ENCODE assay signal across 2 worm cellular contexts in the genomic region with DNA sequence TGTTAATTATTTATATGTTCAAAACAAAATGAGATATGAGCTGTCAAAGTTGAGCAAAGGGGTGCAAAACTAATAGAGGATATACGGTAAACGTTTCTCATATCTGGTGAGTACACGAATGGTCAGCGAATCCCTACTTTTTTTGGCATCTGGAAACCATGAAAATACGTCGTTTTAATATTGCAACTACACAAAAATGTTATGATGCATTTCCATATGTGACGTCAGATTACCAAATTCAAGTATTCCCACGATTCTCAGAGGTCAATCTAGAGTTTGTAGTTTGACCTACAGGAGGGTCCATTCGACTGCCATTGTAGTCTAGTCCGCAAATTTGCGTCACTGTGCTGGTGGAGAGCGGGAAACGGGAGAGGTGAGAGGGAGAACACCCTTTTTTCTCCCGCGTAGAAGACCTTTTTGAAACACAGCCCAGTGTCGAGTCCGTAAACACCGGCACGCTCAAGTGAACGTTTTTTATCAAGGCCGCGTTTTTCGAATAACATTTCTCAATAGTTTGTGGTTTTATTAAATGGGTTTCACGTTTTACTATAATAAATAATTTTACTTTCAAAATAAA.
TF ChIP-seq lines count a peak whose summit lies in the region.

No protein-coding gene starts in this region.

TF ChIP-seq in whole organism, L1 larva, 84 proteins besides CTCF, POLR2A, EP300 and RAD21 (continued from another document):
- TF ChIP-seq unc-30 (tag; optimal IDR thresholded peaks at IDR 0.05; lab: Kevin White, UChicago) (no peak), zip-4 (GFP tag; optimal IDR thresholded peaks at IDR 0.05; lab: Kevin White, UChicago) (no peak), fkh-10 (GFP tag; optimal IDR thresholded peaks at IDR 0.05; lab: Kevin White, UChicago) (no peak), hlh-17 (GFP tag; optimal IDR thresholded peaks at IDR 0.05; lab: Kevin White, UChicago; ENCODE audit: borderline replicate concordance) (no peak), elt-2 (tag; optimal IDR thresholded peaks at IDR 0.05; lab: Kevin White, UChicago) (no peak), egl-13 (tag; optimal IDR thresholded peaks at IDR 0.05; lab: Kevin White, UChicago) (no peak), fos-1 (tag; optimal IDR thresholded peaks at IDR 0.05; lab: Kevin White, UChicago) (no peak), snu-23 (GFP tag; optimal IDR thresholded peaks at IDR 0.05; lab: Kevin White, UChicago) (peak; percentile 52), lir-3 (tag; optimal IDR thresholded peaks at IDR 0.05; lab: Kevin White, UChicago; ENCODE audit: poor library complexity) (no peak), sptf-1 (tag; optimal IDR thresholded peaks at IDR 0.05; lab: Kevin White, UChicago) (no peak), isw-1 (GFP tag; IDR thresholded peaks at IDR 0.05; lab: Robert Waterston, UW) (no peak), xbp-1 (tag; optimal IDR thresholded peaks at IDR 0.05; lab: Kevin White, UChicago) (no peak), ceh-8 (GFP tag; optimal IDR thresholded peaks at IDR 0.05; lab: Kevin White, UChicago) (no peak), nhr-76 (tag; optimal IDR thresholded peaks at IDR 0.05; lab: Kevin White, UChicago) (no peak), mab-9 (GFP tag; IDR thresholded peaks at IDR 0.05; lab: Robert Waterston, UW) (no peak), C04F5.9 (tag; optimal IDR thresholded peaks at IDR 0.05; lab: Kevin White, UChicago) (no peak), mef-2 (tag; optimal IDR thresholded peaks at IDR 0.05; lab: Kevin White, UChicago) (no peak), hlh-4 (tag; optimal IDR thresholded peaks at IDR 0.05; lab: Kevin White, UChicago) (no peak), nhr-77 (tag; optimal IDR thresholded peaks at IDR 0.05; lab: Kevin White, UChicago) (no peak), nhr-28 (tag; optimal IDR thresholded peaks at IDR 0.05; lab: Kevin White, UChicago) (no peak), unc-130 (tag; optimal IDR thresholded peaks at IDR 0.05; lab: Kevin White, UChicago) (no peak), dpl-1 (GFP tag; optimal IDR thresholded peaks at IDR 0.05; lab: Kevin White, UChicago) (peak; percentile 69 to 82 (median 77)), ets-5 (GFP tag; IDR thresholded peaks at IDR 0.05; lab: Robert Waterston, UW) (no peak), lin-13 (GFP tag; optimal IDR thresholded peaks at IDR 0.05; lab: Kevin White, UChicago) (no peak), ceh-82 (tag; optimal IDR thresholded peaks at IDR 0.05; lab: Kevin White, UChicago) (no peak), unc-62 (GFP tag; optimal IDR thresholded peaks at IDR 0.05; lab: Kevin White, UChicago) (no peak), pag-3 (tag; optimal IDR thresholded peaks at IDR 0.05; lab: Kevin White, UChicago; ENCODE audit: borderline replicate concordance, insufficient read depth) (no peak), mdl-1 (tag; optimal IDR thresholded peaks at IDR 0.05; lab: Kevin White, UChicago) (peak in 1 of 2 experiments; percentile 22), nhr-71 (tag; optimal IDR thresholded peaks at IDR 0.05; lab: Kevin White, UChicago) (peak; percentile 40), egl-27 (tag; optimal IDR thresholded peaks at IDR 0.05; lab: Kevin White, UChicago) (no peak), unc-98 (GFP tag; IDR thresholded peaks at IDR 0.05; lab: Robert Waterston, UW) (no peak), lin-14 (GFP tag; optimal IDR thresholded peaks at IDR 0.05; lab: Kevin White, UChicago) (peak; percentile 73), nhr-19 (GFP tag; conservative IDR thresholded peaks at IDR 0.05; lab: Robert Waterston, UW) (peak; percentile 33), pqm-1 (tag; optimal IDR thresholded peaks at IDR 0.05; lab: Kevin White, UChicago) (no peak), C34B4.2 (tag; optimal IDR thresholded peaks at IDR 0.05; lab: Kevin White, UChicago) (no peak), hpl-2 (GFP tag; optimal IDR thresholded peaks at IDR 0.05; lab: Kevin White, UChicago) (no peak), fkh-4 (tag; optimal IDR thresholded peaks at IDR 0.05; lab: Kevin White, UChicago; ENCODE audit: borderline replicate concordance) (no peak), fkh-8 (tag; optimal IDR thresholded peaks at IDR 0.05; lab: Kevin White, UChicago) (no peak), blmp-1 (tag; optimal IDR thresholded peaks at IDR 0.05; lab: Kevin White, UChicago) (peak; percentile 67), nhr-20 (tag; optimal IDR thresholded peaks at IDR 0.05; lab: Kevin White, UChicago) (peak; percentile 81), jun-1 (tag; optimal IDR thresholded peaks at IDR 0.05; lab: Kevin White, UChicago) (no peak), nhr-85 (tag; lab: Kevin White, UChicago) (peak; percentile 41), efl-1 (optimal IDR thresholded peaks at IDR 0.05; lab: Kevin White, UChicago) (peak; percentile 75 to 94), efl-1 (GFP tag; optimal IDR thresholded peaks at IDR 0.05 in 1 of 2; lab: Kevin White, UChicago) (peak; percentile 76 to 97)

TF ChIP-seq in whole organism, young adult, 124 proteins besides CTCF, POLR2A, EP300 and RAD21 (continued from another document):
- TF ChIP-seq lsl-1 (GFP tag; optimal IDR thresholded peaks at IDR 0.05; lab: Kevin White, UChicago) (no peak), sea-2 (GFP tag; IDR thresholded peaks at IDR 0.05; lab: Robert Waterston, UW) (no peak), ztf-26 (tag; optimal IDR thresholded peaks at IDR 0.05; lab: Kevin White, UChicago) (no peak), rec-8 (tag; optimal IDR thresholded peaks at IDR 0.05; lab: Kevin White, UChicago) (no peak), zfh-2 (GFP tag; conservative IDR thresholded peaks at IDR 0.05; lab: Robert Waterston, UW) (no peak), madf-3 (GFP tag; IDR thresholded peaks at IDR 0.05; lab: Robert Waterston, UW) (0 out of 2 replicates have a peak, but pooled peaks have one; percentile 62), gei-17 (GFP tag; optimal IDR thresholded peaks at IDR 0.05; lab: Kevin White, UChicago) (no peak), ceh-91 (GFP tag; IDR thresholded peaks at IDR 0.05; lab: Robert Waterston, UW) (no peak), cebp-1 (GFP tag; IDR thresholded peaks at IDR 0.05; lab: Robert Waterston, UW) (no peak), cebp-1 (tag; optimal IDR thresholded peaks at IDR 0.05; lab: Kevin White, UChicago) (peak; percentile 45), D2030.7 (GFP tag; IDR thresholded peaks at IDR 0.05; lab: Robert Waterston, UW) (no peak), repo-1 (tag; optimal IDR thresholded peaks at IDR 0.05; lab: Kevin White, UChicago) (no peak), Y95B8A.8 (GFP tag; IDR thresholded peaks at IDR 0.05; lab: Robert Waterston, UW) (no peak), ztf-6 (GFP tag; IDR thresholded peaks at IDR 0.05; lab: Robert Waterston, UW) (no peak), fkh-3 (tag; optimal IDR thresholded peaks at IDR 0.05; lab: Kevin White, UChicago) (no peak), dpff-1 (tag; optimal IDR thresholded peaks at IDR 0.05; lab: Kevin White, UChicago) (no peak), F57A8.1 (GFP tag; optimal IDR thresholded peaks at IDR 0.05; lab: Kevin White, UChicago) (no peak), die-1 (tag; optimal IDR thresholded peaks at IDR 0.05; lab: Kevin White, UChicago) (no peak), aptf-3 (GFP tag; IDR thresholded peaks at IDR 0.05; lab: Robert Waterston, UW) (no peak), ztf-22 (GFP tag; optimal IDR thresholded peaks at IDR 0.05; lab: Kevin White, UChicago) (no peak), nhr-120 (GFP tag; IDR thresholded peaks at IDR 0.05; lab: Robert Waterston, UW) (no peak), lin-26 (GFP tag; IDR thresholded peaks at IDR 0.05; lab: Robert Waterston, UW) (no peak), ceh-100 (GFP tag; IDR thresholded peaks at IDR 0.05; lab: Robert Waterston, UW) (no peak), ekl-4 (GFP tag; IDR thresholded peaks at IDR 0.05; lab: Robert Waterston, UW) (no peak), cebp-2 (GFP tag; IDR thresholded peaks at IDR 0.05; lab: Robert Waterston, UW) (no peak), C17E4.6 (GFP tag; IDR thresholded peaks at IDR 0.05; lab: Robert Waterston, UW) (no peak), sdz-38 (tag; optimal IDR thresholded peaks at IDR 0.05; lab: Kevin White, UChicago) (no peak), egl-44 (GFP tag; IDR thresholded peaks at IDR 0.05; lab: Robert Waterston, UW) (no peak), lin-40 (tag; optimal IDR thresholded peaks at IDR 0.05; lab: Kevin White, UChicago) (no peak), lag-1 (GFP tag; IDR thresholded peaks at IDR 0.05; lab: Robert Waterston, UW) (no peak), ztf-28 (GFP tag; IDR thresholded peaks at IDR 0.05; lab: Robert Waterston, UW) (0 out of 2 replicates have a peak, but pooled peaks have one; percentile 39), pha-4 (tag; optimal IDR thresholded peaks at IDR 0.05; lab: Kevin White, UChicago) (no peak), lin-35 (GFP tag; optimal IDR thresholded peaks at IDR 0.05; lab: Kevin White, UChicago) (peak in 1 of 3 experiments; percentile 32), nfyb-1 (GFP tag; IDR thresholded peaks at IDR 0.05; lab: Robert Waterston, UW) (no peak), mes-4 (tag; optimal IDR thresholded peaks at IDR 0.05; lab: Kevin White, UChicago) (no peak), nhr-27 (tag; optimal IDR thresholded peaks at IDR 0.05; lab: Kevin White, UChicago) (no peak), tlf-1 (GFP tag; optimal IDR thresholded peaks at IDR 0.05; lab: Kevin White, UChicago) (no peak), hlh-12 (tag; optimal IDR thresholded peaks at IDR 0.05; lab: Kevin White, UChicago) (no peak), hrde-1 (tag; optimal IDR thresholded peaks at IDR 0.05; lab: Kevin White, UChicago; ENCODE audit: borderline replicate concordance) (no peak), B0035.1 (tag; optimal IDR thresholded peaks at IDR 0.05; lab: Kevin White, UChicago) (no peak), somi-1 (GFP tag; optimal IDR thresholded peaks at IDR 0.05; lab: Kevin White, UChicago) (no peak), hlh-26 (GFP tag; conservative IDR thresholded peaks at IDR 0.05; lab: Robert Waterston, UW) (no peak), dpl-1 (GFP tag; optimal IDR thresholded peaks at IDR 0.05; lab: Kevin White, UChicago) (peak; percentile 52), xnd-1 (tag; optimal IDR thresholded peaks at IDR 0.05; lab: Kevin White, UChicago) (peak; percentile 53), attf-3 (GFP tag; conservative IDR thresholded peaks at IDR 0.05; lab: Robert Waterston, UW) (no peak), athp-1 (tag; optimal IDR thresholded peaks at IDR 0.05; lab: Kevin White, UChicago) (no peak), ceh-58 (GFP tag; IDR thresholded peaks at IDR 0.05; lab: Robert Waterston, UW) (no peak), K11D2.4 (GFP tag; IDR thresholded peaks at IDR 0.05; lab: Robert Waterston, UW) (no peak), T26A5.8 (tag; optimal IDR thresholded peaks at IDR 0.05; lab: Kevin White, UChicago) (no peak), chd-7 (tag; optimal IDR thresholded peaks at IDR 0.05; lab: Kevin White, UChicago) (no peak), efl-1 (GFP tag; optimal IDR thresholded peaks at IDR 0.05; lab: Kevin White, UChicago) (peak; percentile 91), ztf-18 (tag; optimal IDR thresholded peaks at IDR 0.05; lab: Kevin White, UChicago) (no peak), akir-1 (GFP tag; optimal IDR thresholded peaks at IDR 0.05; lab: Kevin White, UChicago) (no peak), him-1 (tag; optimal IDR thresholded peaks at IDR 0.05; lab: Kevin White, UChicago) (no peak), hmg-1.2 (GFP tag; IDR thresholded peaks at IDR 0.05; lab: Robert Waterston, UW) (peak; percentile 40), sptf-2 (GFP tag; optimal IDR thresholded peaks at IDR 0.05; lab: Kevin White, UChicago) (no peak), aptf-2 (GFP tag; conservative IDR thresholded peaks at IDR 0.05; lab: Robert Waterston, UW) (0 out of 2 replicates have a peak, but pooled peaks have one; percentile 17), nhr-179 (tag; optimal IDR thresholded peaks at IDR 0.05; lab: Kevin White, UChicago) (no peak), ceh-40 (GFP tag; IDR thresholded peaks at IDR 0.05; lab: Robert Waterston, UW) (no peak), snpc-3.4 (tag; optimal IDR thresholded peaks at IDR 0.05; lab: Kevin White, UChicago) (peak; percentile 36), Y79H2A.3 (GFP tag; conservative IDR thresholded peaks at IDR 0.05; lab: Robert Waterston, UW) (no peak), zim-3 (tag; optimal IDR thresholded peaks at IDR 0.05; lab: Kevin White, UChicago) (no peak), nfya-2 (GFP tag; IDR thresholded peaks at IDR 0.05; lab: Robert Waterston, UW) (no peak), ama-1 (optimal IDR thresholded peaks at IDR 0.05; lab: Kevin White, UChicago) (no peak), ama-1 (GFP tag; optimal IDR thresholded peaks at IDR 0.05; lab: Kevin White, UChicago) (no peak), ccch-3 (GFP tag; optimal IDR thresholded peaks at IDR 0.05; lab: Kevin White, UChicago) (no peak), F37B4.10 (GFP tag; IDR thresholded peaks at IDR 0.05; lab: Robert Waterston, UW) (no peak), F23B12.7 (tag; optimal IDR thresholded peaks at IDR 0.05; lab: Kevin White, UChicago; ENCODE audit: insufficient read depth) (no peak), T07F8.4 (tag; optimal IDR thresholded peaks at IDR 0.05; lab: Kevin White, UChicago) (no peak), F57C9.4 (tag; optimal IDR thresholded peaks at IDR 0.05; lab: Kevin White, UChicago) (no peak), nhr-80 (tag; optimal IDR thresholded peaks at IDR 0.05; lab: Kevin White, UChicago) (peak; percentile 62), attf-6 (GFP tag; IDR thresholded peaks at IDR 0.05; lab: Robert Waterston, UW) (no peak), bed-2 (GFP tag; IDR thresholded peaks at IDR 0.05; lab: Robert Waterston, UW) (0 out of 2 replicates have a peak, but pooled peaks have one; percentile 14), F33H1.4 (GFP tag; IDR thresholded peaks at IDR 0.05; lab: Robert Waterston, UW) (no peak), tbp1 (GFP tag; optimal IDR thresholded peaks at IDR 0.05; lab: Kevin White, UChicago) (no peak), mel-28 (tag; optimal IDR thresholded peaks at IDR 0.05; lab: Kevin White, UChicago; ENCODE audit: borderline replicate concordance) (no peak), snpc-4 (GFP tag; optimal IDR thresholded peaks at IDR 0.05; lab: Kevin White, UChicago) (no peak), snpc-4 (tag; optimal IDR thresholded peaks at IDR 0.05; lab: Kevin White, UChicago) (no peak), atf-7 (tag; optimal IDR thresholded peaks at IDR 0.05; lab: Kevin White, UChicago) (no peak), K12H6.12 (tag; optimal IDR thresholded peaks at IDR 0.05; lab: Kevin White, UChicago) (no peak)
